Fruit fly (Drosophila melanogaster) Kc167 (cell line): ENCODE measurements around the gene Nlg4.

Experiments used
- Myc ChIP-seq: fragments of >200 bp; optimal IDR thresholded peaks from 2 replicates; lab custom pipeline; 2017; ENCODE audit warnings: missing external identifiers
- Sin3A ChIP-seq: fragments of >200 bp; optimal IDR thresholded peaks from 2 replicates; lab custom pipeline; 2018; ENCODE audit warnings: missing external identifiers

- no peak for TF ChIP-seq Myc (lab: Kevin White, UChicago)
- no peak for TF ChIP-seq Sin3A
Observed at dm6 chr3R:20284140-20284911, 79.7 kb downstream of the Nlg4 start.
